Fruit fly (Drosophila melanogaster): ENCODE measurements around the gene spn-E.

The spn-E gene

dm6 chr3R:15802006-15802405, 35.2 kb upstream of the spn-E start, which contains the start of gene CG9593:
CG9593 (plus strand) TSS chr3R:15802275.
- TF ChIP-seq Dfd (GFP tag; optimal IDR thresholded peaks at IDR 0.05) (no peak), CG9705 (GFP tag; optimal IDR thresholded peaks at IDR 0.05) (no peak), Sp1 (GFP tag; optimal IDR thresholded peaks at IDR 0.05) (no peak), dmrt93B (GFP tag; optimal IDR thresholded peaks at IDR 0.05) (no peak), GATAd (GFP tag; optimal IDR thresholded peaks at IDR 0.05) (no peak), woc (GFP tag; optimal IDR thresholded peaks at IDR 0.05) (no peak), br (GFP tag; optimal IDR thresholded peaks at IDR 0.05) (no peak), ey (GFP tag; optimal IDR thresholded peaks at IDR 0.05) (no peak), lola (GFP tag; optimal IDR thresholded peaks at IDR 0.05) (no peak), CrebA (GFP tag; optimal IDR thresholded peaks at IDR 0.05; ENCODE audit: borderline replicate concordance) (no peak), Mio (GFP tag; optimal IDR thresholded peaks at IDR 0.05) (no peak), tai (GFP tag; optimal IDR thresholded peaks at IDR 0.05) (no peak), foxo (GFP tag; optimal IDR thresholded peaks at IDR 0.05) (no peak), HLH106 (tag; optimal IDR thresholded peaks at IDR 0.05) (no peak), jim (GFP tag; optimal IDR thresholded peaks at IDR 0.05) (no peak), Myc (optimal IDR thresholded peaks at IDR 0.05) (no peak), Hr83 (GFP tag; optimal IDR thresholded peaks at IDR 0.05; ENCODE audit: poor library complexity, severe bottlenecking) (no peak), N (GFP tag; optimal IDR thresholded peaks at IDR 0.05) (no peak), Dif (GFP tag; optimal IDR thresholded peaks at IDR 0.05; ENCODE audit: partially characterized antibody) (no peak), sv (GFP tag; optimal IDR thresholded peaks at IDR 0.05) (no peak)

dm6 chr3R:15803502-15804461, 33.4 kb upstream of the spn-E start, which contains the start of gene alpha-Man-IIb:
alpha-Man-IIb (plus strand) TSS chr3R:15804248.
- TF ChIP-seq brk (GFP tag; optimal IDR thresholded peaks at IDR 0.05) (no peak), ey (GFP tag; optimal IDR thresholded peaks at IDR 0.05) (no peak), dsf (GFP tag; optimal IDR thresholded peaks at IDR 0.05; ENCODE audit: borderline replicate concordance) (no peak), h (GFP tag; optimal IDR thresholded peaks at IDR 0.05) (peak; percentile 10), rgr (GFP tag; optimal IDR thresholded peaks at IDR 0.05) (peak; percentile 25), Sp1 (GFP tag; optimal IDR thresholded peaks at IDR 0.05) (peak; percentile 8), GATAd (GFP tag; optimal IDR thresholded peaks at IDR 0.05) (no peak), foxo (GFP tag; optimal IDR thresholded peaks at IDR 0.05) (no peak), Hnf4 (GFP tag; optimal IDR thresholded peaks at IDR 0.05) (no peak), HLH106 (tag; optimal IDR thresholded peaks at IDR 0.05) (peak; percentile 19), Hr83 (GFP tag; optimal IDR thresholded peaks at IDR 0.05; ENCODE audit: poor library complexity, severe bottlenecking) (peak; percentile 41), woc (GFP tag; optimal IDR thresholded peaks at IDR 0.05) (no peak), OdsH (GFP tag; optimal IDR thresholded peaks at IDR 0.05) (no peak), fru (GFP tag; optimal IDR thresholded peaks at IDR 0.05) (peak; percentile 54), tai (GFP tag; optimal IDR thresholded peaks at IDR 0.05) (no peak), Rel (GFP tag; optimal IDR thresholded peaks at IDR 0.05) (no peak), Rel (tag; optimal IDR thresholded peaks at IDR 0.05) (peak; percentile 25), Dif (GFP tag; optimal IDR thresholded peaks at IDR 0.05; ENCODE audit: partially characterized antibody) (peak; percentile 5)

- TF ChIP-seq CrebA (GFP tag; optimal IDR thresholded peaks at IDR 0.05; ENCODE audit: borderline replicate concordance) (no peak), dmrt93B (GFP tag; optimal IDR thresholded peaks at IDR 0.05) (no peak), N (GFP tag; optimal IDR thresholded peaks at IDR 0.05) (no peak), Vsx2 (GFP tag; optimal IDR thresholded peaks at IDR 0.05; ENCODE audit: partially characterized antibody) (no peak), Myc (optimal IDR thresholded peaks at IDR 0.05) (no peak), usp (GFP tag; optimal IDR thresholded peaks at IDR 0.05) (no peak), Hnf4 (GFP tag; optimal IDR thresholded peaks at IDR 0.05) (no peak), CG9705 (GFP tag; optimal IDR thresholded peaks at IDR 0.05) (no peak), Jra (GFP tag; optimal IDR thresholded peaks at IDR 0.05) (no peak), GATAd (GFP tag; optimal IDR thresholded peaks at IDR 0.05) (no peak), ey (GFP tag; optimal IDR thresholded peaks at IDR 0.05) (no peak), Abd-B (GFP tag; optimal IDR thresholded peaks at IDR 0.05) (no peak), brk (GFP tag; optimal IDR thresholded peaks at IDR 0.05) (no peak), br (GFP tag; optimal IDR thresholded peaks at IDR 0.05) (no peak), Mio (GFP tag; optimal IDR thresholded peaks at IDR 0.05) (no peak), sv (GFP tag; optimal IDR thresholded peaks at IDR 0.05) (no peak), sage (GFP tag; optimal IDR thresholded peaks at IDR 0.05) (no peak)
Observed at dm6 chr3R:15804678-15805077, 32.5 kb upstream of the spn-E start.
